Worm (Caenorhabditis elegans) whole organism, L4 larva: Measurements from ENCODE around the gene ZK262.9.

Experiments
- D1046.2 ChIP-seq: fragments of 200-800 bp; sonication (Bioruptor generic); IDR thresholded peaks from 2 replicates; pipeline ENCODE4 v1.3.6; 2022; ENCODE audit warnings: missing genetic modification characterization, missing compliant biosample characterization
- F49E8.2 ChIP-seq: sonication (generic microtip); optimal IDR thresholded peaks from 2 replicates; lab custom pipeline; 2016; ENCODE audit warnings: missing compliant biosample characterization, mild to moderate bottlenecking, missing genetic modification characterization, borderline replicate concordance
- T20F7.1 ChIP-seq: fragments of 200-800 bp; sonication (Bioruptor generic); optimal IDR thresholded peaks from 2 replicates; lab custom pipeline; 2018; ENCODE audit warnings: mild to moderate bottlenecking, missing genetic modification characterization, missing compliant biosample characterization
- Y75B8A.6 ChIP-seq: fragments of 200-800 bp; sonication (Bioruptor generic); IDR thresholded peaks from 2 replicates; pipeline ENCODE4 v1.3.6; 2022; ENCODE audit warnings: missing genetic modification reagents, missing genetic modification characterization, missing compliant biosample characterization
- aha-1 ChIP-seq: fragments of 150-350 bp; peaks from one replicate; lab custom pipeline; 2014; ENCODE audit warnings: missing biosample characterization, missing genetic modification characterization
- ama-1 ChIP-seq: fragments of 150-350 bp; optimal IDR thresholded peaks from 2 replicates; lab custom pipeline; 2014; ENCODE audit warnings: inconsistent platforms, mixed read lengths
- ceh-20 ChIP-seq: fragments of 200-800 bp; sonication (Bioruptor generic); IDR thresholded peaks from 2 replicates; pipeline ENCODE4 v1.3.6; 2022; ENCODE audit warnings: missing genetic modification reagents, missing genetic modification characterization, missing compliant biosample characterization
- ceh-28 ChIP-seq: fragments of 150-350 bp; optimal IDR thresholded peaks from 2 replicates; lab custom pipeline; 2014; ENCODE audit warnings: missing biosample characterization, missing genetic modification reagents, missing genetic modification characterization
- daf-12 ChIP-seq: fragments of 150-350 bp; optimal IDR thresholded peaks from 2 replicates; lab custom pipeline; 2014; ENCODE audit warnings: missing biosample characterization, missing genetic modification reagents, missing genetic modification characterization
- daf-16 ChIP-seq, 3 experiments: sonication (generic microtip); optimal IDR thresholded peaks; 2 replicates each; lab custom pipeline; 2016 to 2017; ENCODE audit warnings: missing genetic modification characterization in 3 of 3, missing genetic modification reagents in 3 of 3, mild to moderate bottlenecking in 2 of 3, missing compliant biosample characterization in 2 of 3, missing biosample characterization in 1 of 3, moderate library complexity in 1 of 3
- dve-1 ChIP-seq: sonication (generic microtip); optimal IDR thresholded peaks from 2 replicates; lab custom pipeline; 2017; ENCODE audit warnings: antibody characterized with exemption, mild to moderate bottlenecking, missing genetic modification characterization, missing compliant biosample characterization; ENCODE audit not compliant: insufficient read depth
- fkh-10 ChIP-seq: fragments of 150-350 bp; optimal IDR thresholded peaks from 2 replicates; lab custom pipeline; 2014; ENCODE audit warnings: missing biosample characterization, missing genetic modification reagents, missing genetic modification characterization
- fos-1 ChIP-seq: fragments of 150-350 bp; optimal IDR thresholded peaks from 2 replicates; lab custom pipeline; 2014; ENCODE audit warnings: missing biosample characterization, missing genetic modification characterization
- gei-8 ChIP-seq: fragments of 200-800 bp; sonication (Bioruptor generic); optimal IDR thresholded peaks from 2 replicates; lab custom pipeline; 2018; ENCODE audit warnings: mild to moderate bottlenecking, missing genetic modification characterization, missing compliant biosample characterization
- hif-1 ChIP-seq, 2 experiments: sonication (generic microtip); optimal IDR thresholded peaks; 2 replicates each; lab custom pipeline; 2016 to 2017; ENCODE audit warnings: missing compliant biosample characterization in 2 of 2, missing genetic modification characterization in 2 of 2, missing genetic modification reagents in 2 of 2, missing genotype in 2 of 2, mild to moderate bottlenecking in 1 of 2
- lin-15B ChIP-seq: fragments of 150-350 bp; sonication (generic microtip); optimal IDR thresholded peaks from 3 replicates; lab custom pipeline; 2014; ENCODE audit warnings: missing biosample characterization, missing genetic modification characterization
- mdl-1 ChIP-seq, 2 experiments: fragments of 150-350 bp in 1 of 2; sonication (generic microtip) in 1 of 2; optimal IDR thresholded peaks; 2 replicates each; lab custom pipeline; 2014 to 2017; ENCODE audit warnings: missing biosample characterization in 2 of 2, missing genetic modification characterization in 2 of 2
- mep-1 ChIP-seq: fragments of 150-350 bp; sonication (generic microtip); optimal IDR thresholded peaks from 3 replicates; lab custom pipeline; 2014; ENCODE audit warnings: missing biosample characterization, missing genetic modification characterization
- mxl-3 ChIP-seq: fragments of 200-800 bp; sonication (Bioruptor generic); optimal IDR thresholded peaks from 2 replicates; lab custom pipeline; 2018; ENCODE audit warnings: mild to moderate bottlenecking, missing genetic modification characterization, missing compliant biosample characterization
- nhr-10 ChIP-seq: fragments of 150-350 bp; optimal IDR thresholded peaks from 2 replicates; lab custom pipeline; 2014; ENCODE audit warnings: missing biosample characterization, missing genetic modification characterization
- nhr-102 ChIP-seq: sonication (generic microtip); optimal IDR thresholded peaks from 2 replicates; lab custom pipeline; 2016; ENCODE audit warnings: mild to moderate bottlenecking, missing genetic modification characterization, moderate library complexity, missing compliant biosample characterization
- nhr-41 ChIP-seq: fragments of 200-800 bp; sonication (Bioruptor generic); IDR thresholded peaks from 2 replicates; pipeline ENCODE4 v1.3.6; 2022; ENCODE audit warnings: missing genetic modification reagents, missing genetic modification characterization, missing compliant biosample characterization
- nhr-42 ChIP-seq: fragments of 200-800 bp; sonication (Bioruptor generic); IDR thresholded peaks from 2 replicates; pipeline ENCODE4 v1.3.6; 2022; ENCODE audit warnings: missing genetic modification characterization, missing compliant biosample characterization
- pha-4 ChIP-seq, 2 experiments: fragments of 150-350 bp in 1 of 2; fragments of 200-800 bp in 1 of 2; sonication (Bioruptor generic) in 1 of 2; IDR thresholded peaks in 1 of 2; optimal IDR thresholded peaks in 1 of 2; 2 replicates each; pipeline versions ENCODE4 v1.3.6 to Lab custom; 2014 to 2022; ENCODE audit warnings: missing genetic modification characterization in 2 of 2, missing genetic modification reagents in 2 of 2, missing biosample characterization in 1 of 2, missing compliant biosample characterization in 1 of 2
- rbr-2 ChIP-seq: sonication (generic microtip); optimal IDR thresholded peaks from 2 replicates; lab custom pipeline; 2016; ENCODE audit warnings: missing genotype, missing genetic modification characterization, missing compliant biosample characterization
- set-16 ChIP-seq: fragments of 200-800 bp; sonication (Bioruptor generic); IDR thresholded peaks from 2 replicates; pipeline ENCODE4 v1.3.6; 2022; ENCODE audit warnings: missing genetic modification reagents, missing genetic modification characterization, missing compliant biosample characterization
- skn-1 ChIP-seq: fragments of 150-350 bp; optimal IDR thresholded peaks from 2 replicates; lab custom pipeline; 2014; ENCODE audit warnings: missing biosample characterization, missing genetic modification characterization
- snpc-1.2 ChIP-seq: fragments of 200-800 bp; sonication (Bioruptor generic); IDR thresholded peaks from 2 replicates; pipeline ENCODE4 v1.3.6; 2022; ENCODE audit warnings: missing genetic modification reagents, missing genetic modification characterization, missing compliant biosample characterization
- snpc-4 ChIP-seq: fragments of 150-350 bp; optimal IDR thresholded peaks from 2 replicates; lab custom pipeline; 2014; ENCODE audit warnings: missing biosample characterization, missing genetic modification characterization
- unc-130 ChIP-seq: sonication (generic microtip); optimal IDR thresholded peaks from 2 replicates; lab custom pipeline; 2016; ENCODE audit warnings: missing genetic modification reagents, missing genetic modification characterization, missing compliant biosample characterization
- zag-1 ChIP-seq: fragments of 150-350 bp; optimal IDR thresholded peaks from 2 replicates; lab custom pipeline; 2014; ENCODE audit warnings: missing biosample characterization, missing genetic modification characterization
- zfp-2 ChIP-seq: sonication (generic microtip); optimal IDR thresholded peaks from 2 replicates; lab custom pipeline; 2016; ENCODE audit warnings: mild to moderate bottlenecking, missing genetic modification characterization, missing compliant biosample characterization
- zip-2 ChIP-seq: fragments of 150-350 bp; optimal IDR thresholded peaks from 2 replicates; lab custom pipeline; 2014; ENCODE audit warnings: missing biosample characterization, missing genetic modification characterization

Gene ZK262.9

DNA sequence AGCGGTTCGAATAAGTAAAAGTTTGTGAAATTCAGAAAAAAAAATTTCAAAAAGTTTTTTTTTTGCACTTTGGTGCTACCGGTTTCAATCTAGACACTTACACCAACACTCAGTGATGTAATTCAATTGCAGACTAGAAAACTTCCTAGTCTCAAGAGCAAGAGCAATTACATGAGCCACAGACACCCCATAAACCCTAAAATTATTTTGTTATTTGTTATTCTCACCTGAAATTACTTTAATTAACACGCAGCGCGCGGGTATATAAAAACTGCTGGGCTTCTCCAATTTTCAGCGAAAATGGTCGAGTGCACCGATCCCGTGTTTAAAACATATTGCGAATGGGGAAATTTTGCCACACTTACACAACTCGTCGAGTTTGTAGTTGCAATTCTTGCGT lies 13.3 kb upstream of the ZK262.9 start, which contains the start of gene srw-83:
Gene srw-83 (plus strand): TSS at position 301 of the 400 bp plus-strand sequence.
- TF ChIP-seq T20F7.1 (GFP tag; lab: Kevin White, UChicago) (no peak), daf-12 (no peak), rbr-2 (tag; lab: Kevin White, UChicago) (no peak), D1046.2 (GFP tag; lab: Robert Waterston, UW) (no peak), zfp-2 (tag; lab: Kevin White, UChicago) (no peak), nhr-102 (no peak), Y75B8A.6 (no peak), mdl-1 (tag; optimal IDR thresholded peaks at IDR 0.05; lab: Kevin White, UChicago) (no peak), nhr-10 (no peak), gei-8 (GFP tag; lab: Kevin White, UChicago) (no peak), F49E8.2 (tag; lab: Kevin White, UChicago) (no peak), dve-1 (tag; lab: Kevin White, UChicago) (no peak), mep-1 (tag; lab: Kevin White, UChicago) (no peak)

DNA sequence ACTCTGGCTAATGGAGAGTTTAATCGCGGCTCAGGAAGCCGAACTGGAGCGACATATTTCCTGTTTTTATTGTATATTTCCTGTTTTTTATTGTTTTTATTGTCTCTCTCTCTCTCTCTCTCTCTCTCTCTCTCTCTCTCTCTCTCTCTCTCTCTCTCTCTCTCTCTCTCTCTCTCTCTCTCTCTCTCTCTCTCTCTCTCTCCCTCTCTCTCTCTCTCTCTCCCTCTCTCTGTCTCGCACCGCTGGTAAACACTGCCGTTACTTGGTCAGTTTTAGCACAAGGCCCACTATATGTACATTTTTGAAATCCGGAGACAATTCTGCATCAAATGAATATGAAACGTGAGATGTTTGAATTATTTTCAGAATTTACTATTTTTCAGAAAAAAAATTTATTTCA lies 8.7 kb upstream of the ZK262.9 start:
- no peak for TF ChIP-seq lin-15B (tag; lab: Kevin White, UChicago)
- TF ChIP-seq set-16, result peak; percentile 88

DNA sequence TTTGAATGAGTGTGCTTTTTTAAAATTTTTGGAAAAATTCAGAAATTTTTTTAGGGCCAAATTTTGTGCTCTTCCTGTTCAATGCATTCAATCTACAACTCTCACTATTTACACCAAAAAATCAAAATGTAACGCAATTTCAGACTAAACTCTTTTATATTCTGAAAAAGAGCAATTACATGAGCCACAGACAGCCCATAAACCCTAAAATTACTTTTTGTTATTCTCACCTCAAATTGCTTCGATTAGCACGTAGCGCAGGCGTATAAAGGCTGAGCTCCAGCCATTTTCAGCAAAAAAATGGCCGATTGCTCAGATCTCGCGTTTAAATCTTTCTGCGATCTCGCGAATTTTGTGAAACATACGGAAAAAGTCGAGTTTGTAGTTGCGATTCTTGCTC lies 8.1 kb upstream of the ZK262.9 start, which contains the start of gene srw-82:
Gene srw-82 (plus strand): TSS at position 301 of the 400 bp plus-strand sequence.
- TF ChIP-seq aha-1 (peak; percentile 89), pha-4 (GFP tag; IDR thresholded peaks at IDR 0.05; lab: Robert Waterston, UW) (no peak), pha-4 (tag; optimal IDR thresholded peaks at IDR 0.05; lab: Kevin White, UChicago) (no peak)

DNA sequence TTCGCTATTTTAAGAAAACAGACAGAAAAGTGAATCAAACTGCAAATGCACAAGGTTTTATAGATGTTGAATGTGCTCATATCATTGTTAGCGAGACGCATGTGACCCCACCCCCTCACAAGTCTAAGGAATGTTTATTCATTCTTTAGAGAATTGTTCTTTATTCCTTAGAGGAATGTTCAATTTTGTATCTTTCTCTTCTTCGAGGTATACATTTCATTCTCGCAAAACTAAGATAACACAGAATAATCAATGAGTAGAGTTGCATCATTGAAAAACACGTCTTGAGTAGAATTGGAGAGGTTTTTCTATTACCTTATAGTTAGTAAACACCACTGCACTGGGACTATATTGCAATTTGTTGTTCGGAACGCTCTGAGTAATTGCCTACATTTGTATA lies 4.6 kb upstream of the ZK262.9 start, which contains the start of gene ZK262.20:
Gene ZK262.20 (minus strand): TSS at position 101 of the 400 bp plus-strand sequence.
- TF ChIP-seq mxl-3 (GFP tag; lab: Kevin White, UChicago), result no peak
- no peak for TF ChIP-seq zip-2 (tag; lab: Kevin White, UChicago)
- TF ChIP-seq snpc-4 (tag; lab: Kevin White, UChicago), result no peak
- TF ChIP-seq nhr-42 (GFP tag; lab: Robert Waterston, UW), result no peak
- no peak for TF ChIP-seq fkh-10 (GFP tag; lab: Kevin White, UChicago)
- no peak for TF ChIP-seq ceh-20 (GFP tag; lab: Robert Waterston, UW)
- no peak for TF ChIP-seq dve-1 (tag; lab: Kevin White, UChicago)
- no peak for TF ChIP-seq daf-16 (GFP tag; optimal IDR thresholded peaks at IDR 0.05; lab: Kevin White, UChicago)
- no peak for TF ChIP-seq daf-16 (tag; optimal IDR thresholded peaks at IDR 0.05; lab: Kevin White, UChicago)
- TF ChIP-seq nhr-41 (GFP tag; lab: Robert Waterston, UW), result no peak
- TF ChIP-seq gei-8 (GFP tag; lab: Kevin White, UChicago), result no peak
- TF ChIP-seq fos-1, result no peak
- TF ChIP-seq, all 104 proteins: peak for 0

DNA sequence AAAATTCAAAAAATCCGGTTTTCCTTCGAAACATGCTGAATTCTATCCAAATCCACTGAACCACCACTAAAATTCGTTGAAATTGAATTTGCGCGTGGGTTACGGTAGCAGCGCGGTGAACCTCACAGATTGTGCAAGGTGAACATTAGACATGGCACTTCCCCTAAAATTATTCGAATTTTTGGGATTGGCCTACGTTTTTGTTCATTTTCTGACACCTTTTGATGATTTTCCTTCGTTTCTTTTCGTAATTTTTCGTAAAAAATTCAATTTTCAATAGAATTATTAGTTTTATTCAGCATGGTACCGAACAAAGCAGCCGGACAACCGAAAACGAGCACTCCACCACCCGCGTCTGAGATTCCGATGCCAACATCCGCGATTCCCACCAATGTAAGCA lies 1.5 kb upstream of the ZK262.9 start, which contains the start of gene ZK262.8:
Gene ZK262.8 (plus strand): TSS at position 301 of the 400 bp plus-strand sequence.
- no peak for TF ChIP-seq unc-130
- TF ChIP-seq ceh-28 (tag; lab: Kevin White, UChicago), result no peak
- TF ChIP-seq hif-1 (tag; optimal IDR thresholded peaks at IDR 0.05; lab: Kevin White, UChicago), result no peak
- TF ChIP-seq zag-1 (tag; lab: Kevin White, UChicago), result no peak
- TF ChIP-seq daf-16 (GFP tag; optimal IDR thresholded peaks at IDR 0.05; lab: Kevin White, UChicago), result no peak
- no peak for TF ChIP-seq daf-16 (tag; optimal IDR thresholded peaks at IDR 0.05; lab: Kevin White, UChicago)
- no peak for TF ChIP-seq snpc-1.2 (GFP tag; lab: Robert Waterston, UW)
- TF ChIP-seq ama-1 (lab: Kevin White, UChicago), result no peak
- TF ChIP-seq skn-1 (tag; lab: Kevin White, UChicago), result no peak
- no peak for TF ChIP-seq T20F7.1 (GFP tag; lab: Kevin White, UChicago)
